Worm (Caenorhabditis elegans): Measurements from ENCODE around the gene F14H12.2.

Gene F14H12.2

ce11 chrX:4350198-4350597, at the start of gene F14H12.2:
F14H12.2 (plus strand) TSS chrX:4350498.
- TF ChIP-seq grh-1 (GFP tag; IDR thresholded peaks at IDR 0.05) (no peak), nhr-47 (tag; optimal IDR thresholded peaks at IDR 0.05) (no peak), ceh-90 (tag; optimal IDR thresholded peaks at IDR 0.05) (no peak), efl-1 (optimal IDR thresholded peaks at IDR 0.05) (no peak), efl-1 (GFP tag; optimal IDR thresholded peaks at IDR 0.05 in 1 of 2) (no peak)

ce11 chrX:4303200-4303599, 47.1 kb upstream of the F14H12.2 start:
- TF ChIP-seq nhr-77 (tag; optimal IDR thresholded peaks at IDR 0.05) = no peak
- TF ChIP-seq Y116A8C.19 (tag; optimal IDR thresholded peaks at IDR 0.05; ENCODE audit: borderline replicate concordance) = no peak
- TF ChIP-seq nhr-84 (tag; optimal IDR thresholded peaks at IDR 0.05) = no peak
- TF ChIP-seq fkh-8 (tag; optimal IDR thresholded peaks at IDR 0.05) = no peak
- TF ChIP-seq lin-14 (GFP tag; optimal IDR thresholded peaks at IDR 0.05) = no peak
- no peak for TF ChIP-seq efl-3 (GFP tag; optimal IDR thresholded peaks at IDR 0.05)
- TF ChIP-seq fos-1 (tag; optimal IDR thresholded peaks at IDR 0.05) = no peak
- no peak for TF ChIP-seq nhr-12 (tag; optimal IDR thresholded peaks at IDR 0.05)
- no peak for TF ChIP-seq C04F5.9 (tag; optimal IDR thresholded peaks at IDR 0.05)
- no peak for TF ChIP-seq F16B12.6 (tag; optimal IDR thresholded peaks at IDR 0.05)
- TF ChIP-seq egl-13 (tag; optimal IDR thresholded peaks at IDR 0.05) = no peak
- no peak for TF ChIP-seq nhr-85 (tag)
- TF ChIP-seq unc-62 (GFP tag; optimal IDR thresholded peaks at IDR 0.05) = no peak
- TF ChIP-seq sptf-1 (tag; optimal IDR thresholded peaks at IDR 0.05) = no peak
- no peak for TF ChIP-seq blmp-1 (tag; optimal IDR thresholded peaks at IDR 0.05)

ce11 chrX:4306861-4307260, 43.4 kb upstream of the F14H12.2 start, which contains the start of gene pqn-15:
pqn-15 (minus strand) TSS chrX:4306961.
- no peak for TF ChIP-seq lsy-2 (tag; optimal IDR thresholded peaks at IDR 0.05)

ce11 chrX:4307559-4308005, 42.7 kb upstream of the F14H12.2 start:
- TF ChIP-seq F16B12.6 (tag; optimal IDR thresholded peaks at IDR 0.05) (peak; percentile 85), isw-1 (GFP tag; IDR thresholded peaks at IDR 0.05) (0 out of 2 replicates have a peak, but pooled peaks have one; percentile 15), dsc-1 (tag; optimal IDR thresholded peaks at IDR 0.05) (peak; percentile 46), snu-23 (GFP tag; optimal IDR thresholded peaks at IDR 0.05) (peak; percentile 58), fkh-8 (tag; optimal IDR thresholded peaks at IDR 0.05) (peak; percentile 26), ets-5 (GFP tag; IDR thresholded peaks at IDR 0.05) (no peak), lin-14 (GFP tag; optimal IDR thresholded peaks at IDR 0.05) (peak; percentile 76), snpc-4 (tag; optimal IDR thresholded peaks at IDR 0.05) (no peak), nhr-90 (tag; optimal IDR thresholded peaks at IDR 0.05; ENCODE audit: poor library complexity) (peak; percentile 18), lsy-2 (tag; optimal IDR thresholded peaks at IDR 0.05) (peak; percentile 13 to 41), unc-62 (GFP tag; optimal IDR thresholded peaks at IDR 0.05) (no peak), pqm-1 (tag; optimal IDR thresholded peaks at IDR 0.05) (no peak), lir-3 (tag; optimal IDR thresholded peaks at IDR 0.05; ENCODE audit: poor library complexity) (no peak), rnt-1 (tag; optimal IDR thresholded peaks at IDR 0.05) (peak; percentile 47), hlh-17 (GFP tag; optimal IDR thresholded peaks at IDR 0.05; ENCODE audit: borderline replicate concordance) (no peak), unc-130 (tag; optimal IDR thresholded peaks at IDR 0.05) (peak; percentile 35), ceh-82 (tag; optimal IDR thresholded peaks at IDR 0.05) (peak in 2 of 3 experiments; percentile 4 to 15), sox-4 (tag; optimal IDR thresholded peaks at IDR 0.05) (no peak), elt-2 (tag; optimal IDR thresholded peaks at IDR 0.05) (peak; percentile 6), efl-1 (optimal IDR thresholded peaks at IDR 0.05) (peak; percentile 4 to 15), efl-1 (GFP tag; optimal IDR thresholded peaks at IDR 0.05 in 1 of 2) (peak in 1 of 2 experiments; percentile 40), C16A3.4 (tag; optimal IDR thresholded peaks at IDR 0.05) (peak; percentile 28), nhr-20 (tag; optimal IDR thresholded peaks at IDR 0.05) (peak; percentile 54), lin-35 (GFP tag; optimal IDR thresholded peaks at IDR 0.05) (peak in 1 of 2 experiments; percentile 51), egl-13 (tag; optimal IDR thresholded peaks at IDR 0.05) (peak; percentile 15), sptf-1 (tag; optimal IDR thresholded peaks at IDR 0.05) (no peak), tbx-2 (tag; optimal IDR thresholded peaks at IDR 0.05) (peak; percentile 41), nhr-19 (GFP tag; conservative IDR thresholded peaks at IDR 0.05) (peak; percentile 37; the same call in 1 of the 2 replicates), mep-1 (tag; optimal IDR thresholded peaks at IDR 0.05) (peak; percentile 30), mef-2 (tag; optimal IDR thresholded peaks at IDR 0.05) (no peak), xbp-1 (tag; optimal IDR thresholded peaks at IDR 0.05) (peak; percentile 45), swsn-7 (tag; optimal IDR thresholded peaks at IDR 0.05) (peak; percentile 48), ceh-63 (GFP tag; optimal IDR thresholded peaks at IDR 0.05) (no peak), nhr-71 (tag; optimal IDR thresholded peaks at IDR 0.05) (peak; percentile 61), dpl-1 (GFP tag; optimal IDR thresholded peaks at IDR 0.05) (peak in 2 of 3 experiments; percentile 20 to 28)

Data from whole organism, L1 larva.